Worm (Caenorhabditis elegans) whole organism, L1 larva: ENCODE data around the gene doxa-1.

ENCODE experiments used
- blmp-1 ChIP-seq: fragments of 150-350 bp; optimal IDR thresholded peaks from 2 replicates; lab custom pipeline; 2014; ENCODE audit warnings: missing biosample characterization, missing genetic modification characterization
- fkh-8 ChIP-seq: sonication (generic microtip); optimal IDR thresholded peaks from 2 replicates; lab custom pipeline; 2016; ENCODE audit warnings: mild to moderate bottlenecking, missing genetic modification characterization, missing compliant biosample characterization
- pqm-1 ChIP-seq: sonication (generic microtip); optimal IDR thresholded peaks from 3 replicates; lab custom pipeline; 2017; ENCODE audit warnings: missing biosample characterization, missing genetic modification characterization
- rnt-1 ChIP-seq: sonication (generic microtip); optimal IDR thresholded peaks from 2 replicates; lab custom pipeline; 2016; ENCODE audit warnings: mild to moderate bottlenecking, missing genetic modification characterization, moderate library complexity, missing compliant biosample characterization
- snpc-4 ChIP-seq: fragments of 150-350 bp; optimal IDR thresholded peaks from 2 replicates; lab custom pipeline; 2014; ENCODE audit warnings: missing biosample characterization, missing genetic modification characterization
- snu-23 ChIP-seq: sonication (generic microtip); optimal IDR thresholded peaks from 2 replicates; lab custom pipeline; 2016; ENCODE audit warnings: missing genetic modification characterization, missing compliant biosample characterization

- TF ChIP-seq snpc-4 (tag; lab: Kevin White, UChicago) (no peak), blmp-1 (tag; lab: Kevin White, UChicago) (no peak), fkh-8 (no peak), pqm-1 (tag; lab: Kevin White, UChicago) (no peak), rnt-1 (tag; lab: Kevin White, UChicago) (no peak), snu-23 (GFP tag; lab: Kevin White, UChicago) (no peak)
Observed at ce11 chrIII:8618412-8618960, 37.6 kb downstream of the doxa-1 start, which contains the start of gene C13G5.2.
